Worm (Caenorhabditis elegans): Measurements from ENCODE around the gene mrt-2.

mrt-2 gene

ce11 chrIII:11727010-11727409 lies 19.6 kb upstream of the mrt-2 start:
- no peak for TF ChIP-seq lin-39 (tag; optimal IDR thresholded peaks at IDR 0.05)
- TF ChIP-seq hlh-4 (tag; optimal IDR thresholded peaks at IDR 0.05) = no peak
- TF ChIP-seq aha-1 (tag; optimal IDR thresholded peaks at IDR 0.05) = no peak
- TF ChIP-seq irx-1 (tag; optimal IDR thresholded peaks at IDR 0.05) = no peak
- TF ChIP-seq lin-14 (GFP tag; optimal IDR thresholded peaks at IDR 0.05) = no peak
- peak in 5 of 6 experiments; percentile 41 to 96 (median 91) for TF ChIP-seq elt-3 (tag; optimal IDR thresholded peaks at IDR 0.05)
- TF ChIP-seq elt-2 (tag; optimal IDR thresholded peaks at IDR 0.05) = peak; percentile 44
- no peak for TF ChIP-seq mef-2 (tag; optimal IDR thresholded peaks at IDR 0.05)
- no peak for TF ChIP-seq nhr-90 (tag; optimal IDR thresholded peaks at IDR 0.05; ENCODE audit: poor library complexity)
- TF ChIP-seq tlp-1 (tag; optimal IDR thresholded peaks at IDR 0.05) = no peak
- no peak for TF ChIP-seq fkh-8 (tag; optimal IDR thresholded peaks at IDR 0.05)
- peak; percentile 30 for TF ChIP-seq blmp-1 (tag; optimal IDR thresholded peaks at IDR 0.05)
- no peak for TF ChIP-seq pqm-1 (tag; optimal IDR thresholded peaks at IDR 0.05)
- no peak for TF ChIP-seq unc-130 (tag; optimal IDR thresholded peaks at IDR 0.05)
- TF ChIP-seq nhr-76 (tag; optimal IDR thresholded peaks at IDR 0.05) = no peak
- TF ChIP-seq ces-1 (GFP tag; optimal IDR thresholded peaks at IDR 0.05) = no peak
- TF ChIP-seq nhr-237 (tag; optimal IDR thresholded peaks at IDR 0.05) = no peak
- no peak for TF ChIP-seq lir-3 (tag; optimal IDR thresholded peaks at IDR 0.05; ENCODE audit: poor library complexity)
- TF ChIP-seq swsn-7 (tag; optimal IDR thresholded peaks at IDR 0.05) = no peak
- no peak for TF ChIP-seq lin-15B (tag; optimal IDR thresholded peaks at IDR 0.05)
- no peak for TF ChIP-seq C04F5.9 (tag; optimal IDR thresholded peaks at IDR 0.05)
- TF ChIP-seq fos-1 (tag; optimal IDR thresholded peaks at IDR 0.05) = no peak
- TF ChIP-seq xbp-1 (tag; optimal IDR thresholded peaks at IDR 0.05) = no peak
- no peak for TF ChIP-seq Y116A8C.19 (tag; optimal IDR thresholded peaks at IDR 0.05; ENCODE audit: borderline replicate concordance)
- TF ChIP-seq sox-4 (tag; optimal IDR thresholded peaks at IDR 0.05) = no peak

ce11 chrIII:11730312-11730711 lies 16.3 kb upstream of the mrt-2 start, which contains the start of gene Y41C4A.18:
Gene Y41C4A.18, plus strand, starts transcription at chrIII:11730612.
- TF ChIP-seq C04F5.9 (tag; optimal IDR thresholded peaks at IDR 0.05) (no peak), F16B12.6 (tag; optimal IDR thresholded peaks at IDR 0.05) (no peak), aly-2 (tag; optimal IDR thresholded peaks at IDR 0.05) (no peak), ets-5 (GFP tag; IDR thresholded peaks at IDR 0.05) (no peak), elt-3 (tag; optimal IDR thresholded peaks at IDR 0.05) (no peak), lir-3 (tag; optimal IDR thresholded peaks at IDR 0.05; ENCODE audit: poor library complexity) (no peak), ama-1 (optimal IDR thresholded peaks at IDR 0.05) (no peak), pag-3 (tag; optimal IDR thresholded peaks at IDR 0.05; ENCODE audit: borderline replicate concordance, insufficient read depth) (no peak), dsc-1 (tag; optimal IDR thresholded peaks at IDR 0.05) (no peak), C16A3.4 (tag; optimal IDR thresholded peaks at IDR 0.05) (no peak), xbp-1 (tag; optimal IDR thresholded peaks at IDR 0.05) (no peak), snpc-4 (tag; optimal IDR thresholded peaks at IDR 0.05) (no peak), isw-1 (GFP tag; IDR thresholded peaks at IDR 0.05) (no peak), hpl-2 (GFP tag; optimal IDR thresholded peaks at IDR 0.05) (no peak), jun-1 (tag; optimal IDR thresholded peaks at IDR 0.05) (no peak), dpl-1 (GFP tag; optimal IDR thresholded peaks at IDR 0.05) (no peak), nhr-28 (tag; optimal IDR thresholded peaks at IDR 0.05) (no peak), fkh-8 (tag; optimal IDR thresholded peaks at IDR 0.05) (no peak)

ce11 chrIII:11730850-11731249 lies 15.7 kb upstream of the mrt-2 start:
- TF ChIP-seq nhr-11 (tag; optimal IDR thresholded peaks at IDR 0.05) (no peak), dpl-1 (GFP tag; optimal IDR thresholded peaks at IDR 0.05) (no peak), efl-1 (optimal IDR thresholded peaks at IDR 0.05) (no peak), efl-1 (GFP tag; optimal IDR thresholded peaks at IDR 0.05 in 1 of 2) (peak in 1 of 2 experiments; percentile 65), nhr-90 (tag; optimal IDR thresholded peaks at IDR 0.05; ENCODE audit: poor library complexity) (no peak), nhr-237 (tag; optimal IDR thresholded peaks at IDR 0.05) (no peak)

All from whole organism, L1 larva.